Fruit fly (Drosophila melanogaster) whole organism, embryonic: ENCODE results near the gene PNPase.
A peak's percentile ranks its signal among the peaks of the same experiment; 100 is the strongest.

ENCODE experiments used
- ATbp ChIP-seq: fragments of 200-800 bp; sonication (Bioruptor generic); optimal IDR thresholded peaks from 2 replicates; lab custom pipeline; 2017; ENCODE audit warnings: missing biosample characterization, mild to moderate bottlenecking, missing genetic modification characterization, missing genetic modification reagents
- Adf1 ChIP-seq: fragments of 200-800 bp; sonication (Bioruptor generic); IDR thresholded peaks from 2 replicates; pipeline ENCODE4 v1.3.6; 2022; ENCODE audit warnings: missing biosample characterization, missing genetic modification characterization
- B-H1 ChIP-seq: fragments of 200-800 bp; sonication (Bioruptor generic); IDR thresholded peaks from 3 replicates; pipeline ENCODE4 v1.3.6; 2022; ENCODE audit warnings: missing biosample characterization, missing genetic modification characterization
- Blimp-1 ChIP-seq: fragments of 200-800 bp; sonication (Bioruptor generic); optimal IDR thresholded peaks from 3 replicates; lab custom pipeline; 2018; ENCODE audit warnings: missing biosample characterization, missing genetic modification characterization, mild to moderate bottlenecking, moderate library complexity, missing genetic modification reagents
- CG11504 ChIP-seq: fragments of 200-800 bp; sonication (Bioruptor generic); optimal IDR thresholded peaks from 3 replicates; lab custom pipeline; 2019; ENCODE audit warnings: missing biosample characterization, mild to moderate bottlenecking, missing genetic modification characterization, moderate library complexity
- CG12236 ChIP-seq: fragments of 200-800 bp; sonication (Bioruptor generic); optimal IDR thresholded peaks from 2 replicates; lab custom pipeline; 2016; ENCODE audit warnings: missing biosample characterization, missing genetic modification characterization
- CG12299 ChIP-seq: fragments of 200-800 bp; sonication (Bioruptor generic); optimal IDR thresholded peaks from 2 replicates; lab custom pipeline; 2018; ENCODE audit warnings: missing biosample characterization, mild to moderate bottlenecking, missing genetic modification characterization
- CG13424 ChIP-seq: fragments of 200-800 bp; sonication (Bioruptor generic); optimal IDR thresholded peaks from 2 replicates; lab custom pipeline; 2019; ENCODE audit warnings: missing biosample characterization, mild to moderate bottlenecking, missing genetic modification characterization, moderate library complexity
- CG13894 ChIP-seq: fragments of 200-800 bp; sonication (Bioruptor generic); optimal IDR thresholded peaks from 3 replicates; lab custom pipeline; 2018; ENCODE audit warnings: missing biosample characterization, mild to moderate bottlenecking, missing genetic modification characterization, moderate library complexity
- CG14441 ChIP-seq: fragments of 200-800 bp; sonication (Bioruptor generic); IDR thresholded peaks from 2 replicates; pipeline ENCODE4 v1.3.6; 2022; ENCODE audit warnings: missing biosample characterization, missing genetic modification characterization
- CG14710 ChIP-seq: fragments of 200-800 bp; sonication (Bioruptor generic); optimal IDR thresholded peaks from 3 replicates; lab custom pipeline; 2019; ENCODE audit warnings: missing biosample characterization, mild to moderate bottlenecking, missing genetic modification characterization, moderate library complexity
- CG15073 ChIP-seq: fragments of 200-800 bp; sonication (Bioruptor generic); optimal IDR thresholded peaks from 2 replicates; lab custom pipeline; 2016; ENCODE audit warnings: missing biosample characterization, missing genetic modification characterization
- CG15696 ChIP-seq: fragments of 200-800 bp; sonication (Bioruptor generic); optimal IDR thresholded peaks from 2 replicates; lab custom pipeline; 2019; ENCODE audit warnings: missing biosample characterization, mild to moderate bottlenecking, missing genetic modification characterization, moderate library complexity
- CG17186 ChIP-seq: fragments of 200-800 bp; sonication (Bioruptor generic); optimal IDR thresholded peaks from 3 replicates; lab custom pipeline; 2017; ENCODE audit warnings: missing biosample characterization, missing genetic modification reagents, missing genetic modification characterization
- CG17361 ChIP-seq: fragments of 200-800 bp; sonication (Bioruptor generic); IDR thresholded peaks from 3 replicates; pipeline ENCODE4 v1.3.6; 2022; ENCODE audit warnings: missing biosample characterization, missing genetic modification characterization
- CG17612 ChIP-seq: fragments of 200-800 bp; sonication (Bioruptor generic); IDR thresholded peaks from 2 replicates; pipeline ENCODE4 v1.3.6; 2022; ENCODE audit warnings: missing biosample characterization, missing genetic modification characterization
- CG2129 ChIP-seq: fragments of 200-800 bp; sonication (Bioruptor generic); IDR thresholded peaks from 2 replicates; pipeline ENCODE4 v1.3.6; 2022; ENCODE audit warnings: missing biosample characterization, missing genetic modification characterization; ENCODE audit not compliant: partially characterized antibody
- CG4328 ChIP-seq: fragments of 200-800 bp; sonication (Bioruptor generic); optimal IDR thresholded peaks from 3 replicates; lab custom pipeline; 2017; ENCODE audit warnings: missing biosample characterization, missing genetic modification reagents, missing genetic modification characterization
- CG4617 ChIP-seq: fragments of 200-800 bp; sonication (Bioruptor generic); optimal IDR thresholded peaks from 3 replicates; lab custom pipeline; 2016; ENCODE audit warnings: missing biosample characterization, missing genetic modification characterization, borderline replicate concordance
- CG6765 ChIP-seq: fragments of 200-800 bp; sonication (Bioruptor generic); optimal IDR thresholded peaks from 3 replicates; lab custom pipeline; 2017; ENCODE audit warnings: missing biosample characterization, mild to moderate bottlenecking, missing genetic modification characterization
- CG8281 ChIP-seq: fragments of 200-800 bp; sonication (Bioruptor generic); optimal IDR thresholded peaks from 2 replicates; lab custom pipeline; 2018; ENCODE audit warnings: missing biosample characterization, mild to moderate bottlenecking, missing genetic modification characterization, moderate library complexity
- CG9727 ChIP-seq: fragments of 200-800 bp; sonication (Bioruptor generic); optimal IDR thresholded peaks from 3 replicates; lab custom pipeline; 2017; ENCODE audit warnings: missing biosample characterization, mild to moderate bottlenecking, missing genetic modification characterization
- CG9876 ChIP-seq: fragments of 200-800 bp; sonication (Bioruptor generic); optimal IDR thresholded peaks from 2 replicates; lab custom pipeline; 2016; ENCODE audit warnings: missing biosample characterization, missing genetic modification characterization
- CoRest ChIP-seq: fragments of 200-800 bp; sonication (Bioruptor generic); optimal IDR thresholded peaks from 3 replicates; lab custom pipeline; 2018; ENCODE audit warnings: missing biosample characterization, mild to moderate bottlenecking, missing genetic modification characterization, moderate library complexity
- Dip3 ChIP-seq: fragments of 200-800 bp; sonication (Bioruptor generic); optimal IDR thresholded peaks from 3 replicates; lab custom pipeline; 2016; ENCODE audit warnings: missing biosample characterization, missing genetic modification characterization
- Dref ChIP-seq: fragments of 200-800 bp; sonication (Bioruptor generic); IDR thresholded peaks from 2 replicates; pipeline ENCODE4 v1.3.6; 2022; ENCODE audit warnings: missing biosample characterization, missing genetic modification characterization
- E2f1 ChIP-seq: fragments of 200-800 bp; sonication (Bioruptor generic); IDR thresholded peaks from 2 replicates; pipeline ENCODE4 v1.3.6; 2022; ENCODE audit warnings: missing biosample characterization, missing genetic modification characterization
- E2f2 ChIP-seq: fragments of 200-800 bp; sonication (Bioruptor generic); IDR thresholded peaks from 2 replicates; pipeline ENCODE4 v1.3.6; 2022; ENCODE audit warnings: missing biosample characterization, missing genetic modification characterization
- HmgZ ChIP-seq: fragments of 200-800 bp; sonication (Bioruptor generic); optimal IDR thresholded peaks from 2 replicates; lab custom pipeline; 2018; ENCODE audit warnings: missing biosample characterization, mild to moderate bottlenecking, missing genetic modification characterization
- MBD-R2 ChIP-seq: fragments of 200-800 bp; sonication (Bioruptor generic); IDR thresholded peaks from 2 replicates; pipeline ENCODE4 v1.3.6; 2022; ENCODE audit warnings: missing biosample characterization, missing genetic modification characterization
- Mad ChIP-seq: fragments of 200-800 bp; sonication (Bioruptor generic); optimal IDR thresholded peaks from 2 replicates; lab custom pipeline; 2016; ENCODE audit warnings: missing biosample characterization, missing genetic modification characterization
- Mrtf ChIP-seq: fragments of 200-800 bp; sonication (Bioruptor generic); IDR thresholded peaks from 3 replicates; pipeline ENCODE4 v1.3.6; 2022; ENCODE audit warnings: missing biosample characterization, missing genetic modification characterization
- NK7.1 ChIP-seq: fragments of 200-800 bp; sonication (Bioruptor generic); optimal IDR thresholded peaks from 3 replicates; lab custom pipeline; 2016; ENCODE audit warnings: missing biosample characterization, missing genetic modification characterization
- Sox102F ChIP-seq: fragments of 200-800 bp; sonication (Bioruptor generic); optimal IDR thresholded peaks from 2 replicates; lab custom pipeline; 2018; ENCODE audit warnings: missing biosample characterization, mild to moderate bottlenecking, missing genetic modification characterization, moderate library complexity
- Spps ChIP-seq: fragments of 200-800 bp; sonication (Bioruptor generic); optimal IDR thresholded peaks from 2 replicates; lab custom pipeline; 2018; ENCODE audit warnings: missing biosample characterization, mild to moderate bottlenecking, missing genetic modification characterization
- Taf1 ChIP-seq: fragments of 200-800 bp; sonication (Bioruptor generic); IDR thresholded peaks from 2 replicates; pipeline ENCODE4 v1.3.6; 2022; ENCODE audit warnings: missing biosample characterization, missing genetic modification characterization
- chif ChIP-seq, 2 experiments: fragments of 200-800 bp; sonication (Bioruptor generic); optimal IDR thresholded peaks; 3 replicates each; lab custom pipeline; 2016; ENCODE audit warnings: missing biosample characterization in 2 of 2, missing genetic modification characterization in 2 of 2
- crol ChIP-seq: fragments of 200-800 bp; sonication (Bioruptor generic); IDR thresholded peaks from 2 replicates; pipeline ENCODE4 v1.3.6; 2022; ENCODE audit warnings: missing biosample characterization, missing genetic modification characterization
- crp ChIP-seq, 2 experiments: fragments of 200-800 bp; sonication (Bioruptor generic); optimal IDR thresholded peaks; 2 replicates in 1 of 2; 3 replicates in 1 of 2; lab custom pipeline; 2017; ENCODE audit warnings: missing biosample characterization in 2 of 2, missing genetic modification characterization in 2 of 2, mild to moderate bottlenecking in 1 of 2, moderate library complexity in 1 of 2
- ems ChIP-seq: fragments of 200-800 bp; sonication (Bioruptor generic); optimal IDR thresholded peaks from 3 replicates; lab custom pipeline; 2016; ENCODE audit warnings: missing biosample characterization, missing genetic modification characterization
- fd64A ChIP-seq: fragments of 200-800 bp; sonication (Bioruptor generic); optimal IDR thresholded peaks from 3 replicates; lab custom pipeline; 2018; ENCODE audit warnings: missing biosample characterization, mild to moderate bottlenecking, missing genetic modification characterization
- gce ChIP-seq: fragments of 200-800 bp; sonication (Bioruptor generic); IDR thresholded peaks from 3 replicates; pipeline ENCODE4 v1.3.6; 2022; ENCODE audit warnings: missing biosample characterization, missing genetic modification characterization
- gsb-n ChIP-seq: fragments of 200-800 bp; sonication (Bioruptor generic); optimal IDR thresholded peaks from 3 replicates; lab custom pipeline; 2018; ENCODE audit warnings: missing biosample characterization, mild to moderate bottlenecking, missing genetic modification characterization
- nom ChIP-seq: fragments of 200-800 bp; sonication (Bioruptor generic); optimal IDR thresholded peaks from 2 replicates; lab custom pipeline; 2017; ENCODE audit warnings: missing biosample characterization, missing genetic modification characterization, mild to moderate bottlenecking, moderate library complexity, missing genetic modification reagents
- pfk ChIP-seq: fragments of 200-800 bp; sonication (Bioruptor generic); optimal IDR thresholded peaks from 2 replicates; lab custom pipeline; 2018; ENCODE audit warnings: missing biosample characterization, mild to moderate bottlenecking, missing genetic modification characterization, moderate library complexity
- pnt ChIP-seq: fragments of 200-800 bp; sonication (Bioruptor generic); optimal IDR thresholded peaks from 3 replicates; lab custom pipeline; 2016; ENCODE audit warnings: missing biosample characterization, missing genetic modification characterization
- pros ChIP-seq: fragments of 200-800 bp; sonication (Bioruptor generic); optimal IDR thresholded peaks from 3 replicates; lab custom pipeline; 2019; ENCODE audit warnings: missing biosample characterization, mild to moderate bottlenecking, missing genetic modification characterization, moderate library complexity
- rib ChIP-seq: fragments of 200-800 bp; sonication (Bioruptor generic); IDR thresholded peaks from 2 replicates; pipeline ENCODE4 v1.3.6; 2022; ENCODE audit warnings: missing biosample characterization, missing genetic modification characterization
- sens ChIP-seq: fragments of 200-800 bp; sonication (Bioruptor generic); peaks from one replicate; lab custom pipeline; 2016; ENCODE audit warnings: missing biosample characterization, missing genetic modification characterization
- seq ChIP-seq: fragments of 200-800 bp; sonication (Bioruptor generic); IDR thresholded peaks from 2 replicates; pipeline ENCODE4 v1.3.6; 2022; ENCODE audit warnings: missing biosample characterization, missing genetic modification characterization
- tio ChIP-seq: fragments of 200-800 bp; sonication (Bioruptor generic); optimal IDR thresholded peaks from 2 replicates; lab custom pipeline; 2017; ENCODE audit warnings: missing biosample characterization, missing genetic modification characterization, inconsistent platforms
- tll ChIP-seq, 2 experiments: fragments of 200-800 bp in 1 of 2; fragments of >200 bp in 1 of 2; sonication (Bioruptor generic) in 1 of 2; optimal IDR thresholded peaks; 2 replicates each; lab custom pipeline; 2017 to 2019; ENCODE audit warnings: missing biosample characterization in 2 of 2, missing genetic modification characterization in 2 of 2, mild to moderate bottlenecking in 1 of 2, moderate library complexity in 1 of 2

The PNPase gene

DNA sequence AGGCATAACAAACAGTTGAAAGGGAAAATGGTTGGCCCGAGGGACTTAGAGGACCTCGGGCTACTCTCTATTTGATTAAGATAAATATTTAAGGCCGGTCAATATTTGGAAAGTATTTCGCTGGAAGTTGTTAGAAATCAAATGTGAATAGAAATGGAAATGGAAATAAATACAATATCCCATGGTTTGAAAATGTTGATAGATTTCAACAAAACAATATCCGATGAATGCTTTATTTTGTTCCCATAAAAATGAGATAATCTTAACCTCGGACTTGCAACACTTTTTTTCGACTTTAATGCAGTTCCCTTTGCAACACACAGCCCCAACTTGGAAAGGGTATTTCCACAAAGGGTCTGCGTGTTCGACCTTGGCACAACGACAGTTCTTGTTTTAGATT is 36.2 kb downstream of the PNPase start (continued):
- TF ChIP-seq fd64A (no peak), crol (GFP tag; lab: Robert Waterston, UW) (no peak), ATbp (GFP tag; lab: Kevin White, UChicago) (no peak), gce (no peak), CG9876 (GFP tag; lab: Kevin White, UChicago) (no peak), MBD-R2 (GFP tag; lab: Robert Waterston, UW) (no peak), tio (GFP tag; lab: Kevin White, UChicago) (no peak), E2f1 (GFP tag; lab: Robert Waterston, UW) (no peak), Mrtf (GFP tag; lab: Robert Waterston, UW) (no peak), CG17361 (GFP tag; lab: Robert Waterston, UW) (no peak), Spps (tag; lab: Kevin White, UChicago) (no peak), Dref (GFP tag; lab: Robert Waterston, UW) (no peak), CG11504 (tag; lab: Kevin White, UChicago) (peak; percentile 35), Taf1 (no peak), CG14441 (GFP tag; lab: Robert Waterston, UW) (no peak), CG13424 (no peak), CG15073 (no peak), pnt (GFP tag; lab: Kevin White, UChicago) (no peak), CG17612 (no peak), CG12299 (tag; lab: Kevin White, UChicago) (no peak), CG14710 (tag; lab: Kevin White, UChicago) (no peak), CG13894 (tag; lab: Kevin White, UChicago) (no peak), CG8281 (tag; lab: Kevin White, UChicago) (no peak), B-H1 (no peak), CG17186 (GFP tag; lab: Kevin White, UChicago) (no peak), rib (GFP tag; lab: Robert Waterston, UW) (no peak), CG4617 (GFP tag; lab: Kevin White, UChicago) (no peak), pros (GFP tag; lab: Kevin White, UChicago) (no peak), CG9727 (GFP tag; lab: Kevin White, UChicago) (peak; percentile 47), pfk (GFP tag; lab: Kevin White, UChicago) (no peak), nom (GFP tag; lab: Kevin White, UChicago) (no peak), Mad (GFP tag; lab: Kevin White, UChicago) (no peak), ems (GFP tag; lab: Kevin White, UChicago) (peak; percentile 3), gsb-n (tag; lab: Kevin White, UChicago) (no peak), Blimp-1 (GFP tag; lab: Kevin White, UChicago) (no peak), CG6765 (GFP tag; lab: Kevin White, UChicago) (no peak), tll (GFP tag; optimal IDR thresholded peaks at IDR 0.05; lab: Kevin White, UChicago) (no peak), CG15696 (tag; lab: Kevin White, UChicago) (no peak), CoRest (tag; lab: Kevin White, UChicago) (no peak), crp (GFP tag; optimal IDR thresholded peaks at IDR 0.05; lab: Kevin White, UChicago) (no peak), CG12236 (GFP tag; lab: Kevin White, UChicago) (no peak), HmgZ (tag; lab: Kevin White, UChicago) (no peak), sens (GFP tag; lab: Kevin White, UChicago) (no peak), CG4328 (GFP tag; lab: Kevin White, UChicago) (no peak), seq (no peak), Adf1 (no peak), NK7.1 (GFP tag; lab: Kevin White, UChicago) (no peak), Dip3 (GFP tag; lab: Kevin White, UChicago) (no peak), CG2129 (GFP tag; lab: Robert Waterston, UW) (no peak), Sox102F (GFP tag; lab: Kevin White, UChicago) (no peak), E2f2 (GFP tag; lab: Robert Waterston, UW) (no peak), chif (GFP tag; optimal IDR thresholded peaks at IDR 0.05; lab: Kevin White, UChicago) (no peak)
